Fruit fly (Drosophila melanogaster) whole organism, embryonic: ENCODE results near the gene CG5828.

Experiments
- Atf6 ChIP-seq: fragments of 200-800 bp; sonication (Bioruptor generic); IDR thresholded peaks from 2 replicates; pipeline ENCODE4 v1.3.6; 2022; ENCODE audit warnings: missing biosample characterization, missing genetic modification characterization
- Blimp-1 ChIP-seq: fragments of 200-800 bp; sonication (Bioruptor generic); optimal IDR thresholded peaks from 3 replicates; lab custom pipeline; 2018; ENCODE audit warnings: missing biosample characterization, missing genetic modification characterization, mild to moderate bottlenecking, moderate library complexity, missing genetic modification reagents
- Bteb2 ChIP-seq: fragments of 200-800 bp; sonication (Bioruptor generic); optimal IDR thresholded peaks from 2 replicates; lab custom pipeline; 2016; ENCODE audit warnings: missing biosample characterization, missing genetic modification characterization
- CG1024 ChIP-seq: fragments of 200-800 bp; sonication (Bioruptor generic); IDR thresholded peaks from 2 replicates; pipeline ENCODE4 v1.3.6; 2022; ENCODE audit warnings: missing biosample characterization, missing genetic modification characterization
- CG11504 ChIP-seq: fragments of 200-800 bp; sonication (Bioruptor generic); optimal IDR thresholded peaks from 3 replicates; lab custom pipeline; 2019; ENCODE audit warnings: missing biosample characterization, mild to moderate bottlenecking, missing genetic modification characterization, moderate library complexity
- CG1529 ChIP-seq: fragments of 200-800 bp; sonication (Bioruptor generic); optimal IDR thresholded peaks from 3 replicates; lab custom pipeline; 2018; ENCODE audit warnings: missing biosample characterization, missing genetic modification characterization
- CG18262 ChIP-seq: fragments of 200-800 bp; optimal IDR thresholded peaks from 3 replicates; lab custom pipeline; 2019; ENCODE audit warnings: missing biosample characterization, mild to moderate bottlenecking, missing genetic modification characterization, moderate library complexity
- CG18764 ChIP-seq: fragments of 200-800 bp; sonication (Bioruptor generic); optimal IDR thresholded peaks from 3 replicates; lab custom pipeline; 2016; ENCODE audit warnings: missing biosample characterization, missing genetic modification characterization
- CG2678 ChIP-seq: fragments of 200-800 bp; sonication (Bioruptor generic); optimal IDR thresholded peaks from 3 replicates; lab custom pipeline; 2019; ENCODE audit warnings: missing biosample characterization, mild to moderate bottlenecking, missing genetic modification characterization, moderate library complexity
- CG2889 ChIP-seq: fragments of 200-800 bp; sonication (Bioruptor generic); IDR thresholded peaks from 3 replicates; pipeline ENCODE4 v1.3.6; 2022; ENCODE audit warnings: missing biosample characterization, missing genetic modification characterization
- CG31224 ChIP-seq: fragments of 200-800 bp; sonication (Bioruptor generic); IDR thresholded peaks from 2 replicates; pipeline ENCODE4 v1.3.6; 2022; ENCODE audit warnings: missing biosample characterization, missing genetic modification characterization
- CG3163 ChIP-seq: fragments of 200-800 bp; sonication (Bioruptor generic); optimal IDR thresholded peaks from 3 replicates; lab custom pipeline; 2016; ENCODE audit warnings: missing biosample characterization, missing genetic modification characterization
- CG32767 ChIP-seq: fragments of 200-800 bp; sonication (Bioruptor generic); IDR thresholded peaks from 2 replicates; pipeline ENCODE4 v1.3.6; 2022; ENCODE audit warnings: missing biosample characterization, missing genetic modification characterization
- CG3281 ChIP-seq: fragments of 200-800 bp; sonication (Bioruptor generic); optimal IDR thresholded peaks from 3 replicates; lab custom pipeline; 2017; ENCODE audit warnings: missing biosample characterization, mild to moderate bottlenecking, missing genetic modification characterization
- CG3995 ChIP-seq: fragments of 200-800 bp; sonication (Bioruptor generic); optimal IDR thresholded peaks from 3 replicates; lab custom pipeline; 2016; ENCODE audit warnings: missing biosample characterization, missing genetic modification characterization
- CG4328 ChIP-seq: fragments of 200-800 bp; sonication (Bioruptor generic); optimal IDR thresholded peaks from 3 replicates; lab custom pipeline; 2017; ENCODE audit warnings: missing biosample characterization, missing genetic modification reagents, missing genetic modification characterization
- CG7357 ChIP-seq: fragments of 200-800 bp; sonication (Bioruptor generic); IDR thresholded peaks from 3 replicates; pipeline ENCODE4 v1.3.6; 2022; ENCODE audit warnings: missing biosample characterization, missing genetic modification characterization
- Dll ChIP-seq: fragments of 200-800 bp; sonication (Bioruptor generic); IDR thresholded peaks from 4 replicates; pipeline ENCODE4 v1.3.6; 2022; ENCODE audit warnings: missing biosample characterization, missing genetic modification characterization; ENCODE audit not compliant: partially characterized antibody
- Doc2 ChIP-seq: fragments of 200-800 bp; sonication (Bioruptor generic); IDR thresholded peaks from 2 replicates; pipeline ENCODE4 v1.3.6; 2022; ENCODE audit warnings: missing biosample characterization, missing genetic modification characterization
- E2f2 ChIP-seq: fragments of 200-800 bp; sonication (Bioruptor generic); IDR thresholded peaks from 2 replicates; pipeline ENCODE4 v1.3.6; 2022; ENCODE audit warnings: missing biosample characterization, missing genetic modification characterization
- Ets97D ChIP-seq: fragments of 200-800 bp; sonication (Bioruptor generic); optimal IDR thresholded peaks from 3 replicates; lab custom pipeline; 2016; ENCODE audit warnings: missing biosample characterization, missing genetic modification characterization
- GATAe ChIP-seq: fragments of 200-800 bp; sonication (Bioruptor generic); conservative IDR thresholded peaks from 2 replicates; pipeline ENCODE4 v1.3.6; 2022; ENCODE audit warnings: missing biosample characterization, missing genetic modification characterization
- Hmx ChIP-seq: fragments of 200-800 bp; sonication (Bioruptor generic); optimal IDR thresholded peaks from 2 replicates; lab custom pipeline; 2016; ENCODE audit warnings: missing biosample characterization, missing genetic modification characterization
- Hsf ChIP-seq: fragments of 200-800 bp; sonication (Bioruptor generic); optimal IDR thresholded peaks from 3 replicates; lab custom pipeline; 2016; ENCODE audit warnings: missing biosample characterization, missing genetic modification characterization
- Lim3 ChIP-seq: fragments of 200-800 bp; sonication (Bioruptor generic); IDR thresholded peaks from 2 replicates; pipeline ENCODE4 v1.3.6; 2022; ENCODE audit warnings: missing biosample characterization, missing genetic modification characterization
- Meics ChIP-seq: fragments of 200-800 bp; sonication (Bioruptor generic); optimal IDR thresholded peaks from 2 replicates; lab custom pipeline; 2017; ENCODE audit warnings: missing biosample characterization, mild to moderate bottlenecking, missing genetic modification characterization
- Ptx1 ChIP-seq: fragments of 200-800 bp; sonication (Bioruptor generic); IDR thresholded peaks from 2 replicates; pipeline ENCODE4 v1.3.6; 2022; ENCODE audit warnings: missing biosample characterization, missing genetic modification characterization
- Ravus ChIP-seq: fragments of 200-800 bp; sonication (Bioruptor generic); IDR thresholded peaks from 2 replicates; pipeline ENCODE4 v1.3.6; 2022; ENCODE audit warnings: missing biosample characterization, missing genetic modification characterization
- Scr ChIP-seq: fragments of 200-800 bp; sonication (Bioruptor generic); IDR thresholded peaks from 2 replicates; pipeline ENCODE4 v1.3.6; 2022; ENCODE audit warnings: missing biosample characterization, missing genetic modification characterization; ENCODE audit not compliant: partially characterized antibody
- Side ChIP-seq: fragments of 200-800 bp; sonication (Bioruptor generic); optimal IDR thresholded peaks from 2 replicates; lab custom pipeline; 2016; ENCODE audit warnings: missing biosample characterization, missing genetic modification characterization
- al ChIP-seq: fragments of 200-800 bp; sonication (Bioruptor generic); IDR thresholded peaks from 2 replicates; pipeline ENCODE4 v1.3.6; 2022; ENCODE audit warnings: missing biosample characterization, missing genetic modification characterization
- az2 ChIP-seq: fragments of 200-800 bp; sonication (Bioruptor generic); optimal IDR thresholded peaks from 3 replicates; lab custom pipeline; 2016; ENCODE audit warnings: missing biosample characterization, missing genetic modification characterization
- btn ChIP-seq: fragments of 200-800 bp; sonication (Bioruptor generic); optimal IDR thresholded peaks from 2 replicates; lab custom pipeline; 2016; ENCODE audit warnings: missing biosample characterization, missing genetic modification characterization
- cad ChIP-seq: fragments of >200 bp; optimal IDR thresholded peaks from 2 replicates; lab custom pipeline; 2017; ENCODE audit warnings: missing biosample characterization, missing genetic modification characterization
- da ChIP-seq: fragments of 200-800 bp; sonication (Bioruptor generic); optimal IDR thresholded peaks from 2 replicates; lab custom pipeline; 2016; ENCODE audit warnings: missing biosample characterization, missing genetic modification characterization
- ham ChIP-seq: fragments of 200-800 bp; sonication (Bioruptor generic); IDR thresholded peaks from 2 replicates; pipeline ENCODE4 v1.3.6; 2022; ENCODE audit warnings: missing biosample characterization, missing genetic modification characterization
- hb ChIP-seq: fragments of 200-800 bp; sonication (Bioruptor generic); IDR thresholded peaks from 3 replicates; pipeline ENCODE4 v1.3.6; 2022; ENCODE audit warnings: missing biosample characterization, missing genetic modification characterization; ENCODE audit not compliant: partially characterized antibody
- inv ChIP-seq: fragments of 200-800 bp; sonication (Bioruptor generic); IDR thresholded peaks from 2 replicates; pipeline ENCODE4 v1.3.6; 2022; ENCODE audit warnings: missing biosample characterization, missing genetic modification characterization; ENCODE audit not compliant: partially characterized antibody
- jigr1 ChIP-seq: fragments of 200-800 bp; sonication (Bioruptor generic); IDR thresholded peaks from 3 replicates; pipeline ENCODE4 v1.3.6; 2022; ENCODE audit warnings: missing biosample characterization, missing genetic modification characterization
- jumu ChIP-seq: fragments of 200-800 bp; sonication (Bioruptor generic); optimal IDR thresholded peaks from 3 replicates; lab custom pipeline; 2016; ENCODE audit warnings: missing biosample characterization, missing genetic modification characterization
- luna ChIP-seq: fragments of 200-800 bp; sonication (Bioruptor generic); optimal IDR thresholded peaks from 2 replicates; lab custom pipeline; 2016; ENCODE audit warnings: missing biosample characterization, missing genetic modification characterization
- mld ChIP-seq: fragments of 200-800 bp; sonication (Bioruptor generic); IDR thresholded peaks from 3 replicates; pipeline ENCODE4 v1.3.6; 2022; ENCODE audit warnings: missing biosample characterization, missing genetic modification characterization; ENCODE audit not compliant: partially characterized antibody
- nerfin-1 ChIP-seq: fragments of 200-800 bp; sonication (Bioruptor generic); optimal IDR thresholded peaks from 3 replicates; lab custom pipeline; 2019; ENCODE audit warnings: missing biosample characterization, mild to moderate bottlenecking, missing genetic modification characterization, moderate library complexity
- pfk ChIP-seq: fragments of 200-800 bp; sonication (Bioruptor generic); optimal IDR thresholded peaks from 2 replicates; lab custom pipeline; 2018; ENCODE audit warnings: missing biosample characterization, mild to moderate bottlenecking, missing genetic modification characterization, moderate library complexity
- pzg ChIP-seq: fragments of 200-800 bp; sonication (Bioruptor generic); optimal IDR thresholded peaks from 3 replicates; lab custom pipeline; 2018; ENCODE audit warnings: missing biosample characterization, mild to moderate bottlenecking, missing genetic modification characterization, moderate library complexity
- schlank ChIP-seq: fragments of 200-800 bp; sonication (Bioruptor generic); optimal IDR thresholded peaks from 2 replicates; lab custom pipeline; 2018; ENCODE audit warnings: missing biosample characterization, mild to moderate bottlenecking, missing genetic modification characterization
- tin ChIP-seq: fragments of 200-800 bp; sonication (Bioruptor generic); optimal IDR thresholded peaks from 3 replicates; lab custom pipeline; 2016; ENCODE audit warnings: missing biosample characterization, missing genetic modification characterization
- tna ChIP-seq: fragments of 200-800 bp; sonication (Bioruptor generic); IDR thresholded peaks from 2 replicates; pipeline ENCODE4 v1.3.6; 2022; ENCODE audit warnings: missing biosample characterization, missing genetic modification characterization; ENCODE audit not compliant: partially characterized antibody

Gene CG5828

dm6 chr2L:5052367-5052914 lies 41.3 kb upstream of the CG5828 start, which contains the start of gene senju (continued):
- peak; percentile 74 for TF ChIP-seq CG18764 (GFP tag; lab: Kevin White, UChicago)
- peak; percentile 76 for TF ChIP-seq schlank (tag; lab: Kevin White, UChicago)
- peak; percentile 39; the same call in 1 of the 2 replicates for TF ChIP-seq al (GFP tag; lab: Robert Waterston, UW)
- peak; percentile 89 for TF ChIP-seq jumu (GFP tag; lab: Kevin White, UChicago)
- peak; percentile 71 for TF ChIP-seq nerfin-1 (tag; lab: Kevin White, UChicago)
- TF ChIP-seq Doc2: no peak
- TF ChIP-seq Blimp-1 (GFP tag; lab: Kevin White, UChicago): peak; percentile 71
- peak; percentile 57; the same call in 2 of the 4 replicates for TF ChIP-seq Dll
- TF ChIP-seq inv (GFP tag; lab: Robert Waterston, UW): no peak; the same call in 1 of the 2 replicates
- TF ChIP-seq az2 (GFP tag; lab: Kevin White, UChicago): peak; percentile 88
- TF ChIP-seq pfk (GFP tag; lab: Kevin White, UChicago): peak; percentile 75
- peak; percentile 54 for TF ChIP-seq Scr (GFP tag; lab: Robert Waterston, UW)
- peak; percentile 68 for TF ChIP-seq CG1024
- peak; percentile 84 for TF ChIP-seq tin (GFP tag; lab: Kevin White, UChicago)
- peak; percentile 83 for TF ChIP-seq CG4328
- TF ChIP-seq, all 482 proteins: peak for 433

- peak; percentile 42 for TF ChIP-seq CG11504
- TF ChIP-seq luna (GFP tag; lab: Kevin White, UChicago): no peak
Observed at dm6 chr2L:5052994-5053393, 40.8 kb upstream of the CG5828 start, which contains the start of gene eIF3h. eIF3h (minus strand) TSS chr2L:5053094.

- TF ChIP-seq Ravus (GFP tag; lab: Robert Waterston, UW): no peak
- TF ChIP-seq CG1529: no peak
- no peak for TF ChIP-seq Hsf (GFP tag; lab: Kevin White, UChicago)
- TF ChIP-seq Meics: no peak
- no peak for TF ChIP-seq CG18262 (tag; lab: Kevin White, UChicago)
- no peak for TF ChIP-seq Side (GFP tag; lab: Kevin White, UChicago)
- 0 out of 3 replicates have a peak, but pooled peaks have one; percentile 41 for TF ChIP-seq mld (GFP tag; lab: Robert Waterston, UW)
- TF ChIP-seq CG31224 (GFP tag; lab: Robert Waterston, UW): no peak
- no peak for TF ChIP-seq ham
- no peak for TF ChIP-seq luna (GFP tag; lab: Kevin White, UChicago)
- TF ChIP-seq CG3163 (GFP tag; lab: Kevin White, UChicago): no peak
- peak; percentile 91 for TF ChIP-seq E2f2 (GFP tag; lab: Robert Waterston, UW)
- no peak for TF ChIP-seq CG3995 (GFP tag; lab: Kevin White, UChicago)
- no peak for TF ChIP-seq Atf6
- peak; percentile 59; the same call in 1 of the 2 replicates for TF ChIP-seq tna
- no peak for TF ChIP-seq cad
- TF ChIP-seq Ptx1 (GFP tag; lab: Robert Waterston, UW): no peak
- TF ChIP-seq da (GFP tag; lab: Kevin White, UChicago): no peak
- TF ChIP-seq GATAe (GFP tag; lab: Robert Waterston, UW): no peak
- peak; percentile 14 for TF ChIP-seq CG2678 (tag; lab: Kevin White, UChicago)
- no peak for TF ChIP-seq CG32767 (GFP tag; lab: Robert Waterston, UW)
- no peak for TF ChIP-seq CG7357
- peak; percentile 96 for TF ChIP-seq pzg (GFP tag; lab: Kevin White, UChicago)
- TF ChIP-seq hb (GFP tag; lab: Robert Waterston, UW): no peak
- TF ChIP-seq CG2889 (GFP tag; lab: Robert Waterston, UW): no peak
- TF ChIP-seq btn (GFP tag; lab: Kevin White, UChicago): no peak
- no peak for TF ChIP-seq jigr1
- TF ChIP-seq Bteb2 (GFP tag; lab: Kevin White, UChicago): no peak
- TF ChIP-seq Hmx: no peak
- no peak for TF ChIP-seq Lim3 (GFP tag; lab: Robert Waterston, UW)
- TF ChIP-seq jumu (GFP tag; lab: Kevin White, UChicago): peak; percentile 24
- TF ChIP-seq CG3281 (GFP tag; lab: Kevin White, UChicago): peak; percentile 56
- peak; percentile 81 for TF ChIP-seq Ets97D (GFP tag; lab: Kevin White, UChicago)
Observed at dm6 chr2L:5054953-5055352, 38.8 kb upstream of the CG5828 start, which contains the start of the genes CG14036 and His3.3A. CG14036 (minus strand) TSS chr2L:5055016. His3.3A (plus strand) TSS chr2L:5055058.
